Worm (Caenorhabditis elegans): ENCODE measurements around the gene mrpl-44.

Gene mrpl-44

DNA sequence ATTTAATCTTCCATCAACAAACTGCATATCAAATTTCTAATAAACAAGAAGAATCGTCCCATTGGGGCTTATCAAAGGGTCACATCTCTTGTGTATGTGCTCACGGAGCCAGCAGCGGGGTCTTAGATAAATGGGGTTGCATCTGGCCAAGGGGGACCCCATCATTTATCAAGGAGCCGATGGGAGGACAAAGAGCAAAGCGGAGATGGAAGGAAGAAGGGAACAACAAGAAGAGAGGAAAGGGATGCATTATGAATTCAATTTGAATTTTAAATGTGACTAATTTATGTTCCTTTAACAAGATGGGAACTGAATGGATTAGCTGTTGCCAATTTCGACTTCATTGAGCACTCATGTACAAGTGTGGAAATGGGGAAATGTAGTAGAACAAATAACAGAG lies 4.8 kb downstream of the mrpl-44 start:
- TF ChIP-seq B0336.3 (GFP tag; IDR thresholded peaks at IDR 0.05) (0 out of 2 replicates have a peak, but pooled peaks have one; percentile 14), unc-62 (GFP tag; optimal IDR thresholded peaks at IDR 0.05) (no peak), cebp-1 (GFP tag; IDR thresholded peaks at IDR 0.05) (no peak), cebp-1 (tag; optimal IDR thresholded peaks at IDR 0.05) (peak; percentile 13), F10E7.11 (tag; optimal IDR thresholded peaks at IDR 0.05) (no peak), mcd-1 (GFP tag; IDR thresholded peaks at IDR 0.05) (0 out of 2 replicates have a peak, but pooled peaks have one; percentile 11), F39B2.1 (GFP tag; IDR thresholded peaks at IDR 0.05) (no peak)

- TF ChIP-seq lin-35 (GFP tag; optimal IDR thresholded peaks at IDR 0.05) (peak in 1 of 3 experiments; percentile 11), somi-1 (GFP tag; optimal IDR thresholded peaks at IDR 0.05) (peak; percentile 42), ceh-40 (GFP tag; IDR thresholded peaks at IDR 0.05) (no peak)
Measured at ce11 chrIII:9083118-9083517, 6.1 kb downstream of the mrpl-44 start.

ce11 chrIII:9081763-9082162 lies 7.4 kb downstream of the mrpl-44 start, which contains the start of gene far-2:
far-2 (plus strand) TSS chrIII:9081828.
- TF ChIP-seq nfyb-1 (GFP tag; IDR thresholded peaks at IDR 0.05) (0 out of 2 replicates have a peak, but pooled peaks have one; percentile 46), hmg-1.2 (GFP tag; IDR thresholded peaks at IDR 0.05) (no peak), zfh-2 (GFP tag; conservative IDR thresholded peaks at IDR 0.05) (peak; percentile 75), egrh-3 (GFP tag; IDR thresholded peaks at IDR 0.05) (0 out of 2 replicates have a peak, but pooled peaks have one; percentile 6)

DNA sequence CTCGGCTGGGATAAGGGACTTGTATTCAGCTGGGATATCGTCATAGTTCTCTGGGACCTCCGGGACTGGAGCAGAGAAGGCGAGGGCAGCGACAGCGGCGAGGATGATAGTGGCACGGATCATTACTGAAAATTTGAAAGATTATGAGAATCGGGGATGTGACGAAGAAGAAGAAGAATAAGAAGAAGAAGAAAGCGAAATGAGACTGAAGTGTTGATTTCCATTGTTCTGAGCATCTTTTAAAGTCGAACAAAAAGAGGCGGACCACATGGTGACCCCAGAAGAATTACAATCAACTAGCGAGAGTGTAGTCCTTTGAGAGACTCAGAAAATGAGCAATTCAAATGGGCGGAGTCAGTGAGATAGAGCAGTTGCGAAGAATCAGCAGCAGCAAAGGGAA lies 8.1 kb downstream of the mrpl-44 start, which contains the start of gene far-1:
Gene far-1, minus strand, starts transcription at position 125 of the 400 bp plus-strand sequence.
- TF ChIP-seq sdz-38 (tag; optimal IDR thresholded peaks at IDR 0.05), result no peak
- TF ChIP-seq him-1 (tag; optimal IDR thresholded peaks at IDR 0.05), result no peak
- no peak for TF ChIP-seq Y53F4B.3 (GFP tag; IDR thresholded peaks at IDR 0.05)
- TF ChIP-seq hlh-12 (tag; optimal IDR thresholded peaks at IDR 0.05), result no peak
- no peak for TF ChIP-seq sptf-2 (GFP tag; optimal IDR thresholded peaks at IDR 0.05)
- no peak for TF ChIP-seq die-1 (tag; optimal IDR thresholded peaks at IDR 0.05)
- no peak for TF ChIP-seq ztf-3 (GFP tag; optimal IDR thresholded peaks at IDR 0.05)
- TF ChIP-seq C06A6.2 (GFP tag; conservative IDR thresholded peaks at IDR 0.05), result no peak

DNA sequence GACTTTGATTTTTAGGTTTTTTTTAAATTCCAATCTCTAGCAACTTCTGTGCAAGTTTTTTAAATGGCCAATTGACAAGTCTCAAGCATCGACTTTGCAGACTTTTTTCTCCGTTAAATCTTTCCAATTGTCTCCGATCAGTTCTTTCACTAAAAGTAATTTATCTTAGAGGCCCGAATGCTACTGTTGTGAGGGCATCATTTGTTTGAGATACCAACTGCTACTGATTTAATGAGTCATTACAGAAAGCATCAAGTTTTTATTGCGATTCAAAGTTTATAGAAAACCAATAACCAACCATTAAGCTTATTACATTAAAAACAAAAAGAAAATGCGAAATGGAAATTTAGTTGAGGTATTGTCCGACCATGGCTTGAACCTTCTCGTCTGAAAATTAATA lies 9.0 kb downstream of the mrpl-44 start:
- TF ChIP-seq ZK185.1 (tag; optimal IDR thresholded peaks at IDR 0.05; ENCODE audit: poor library complexity, severe bottlenecking) (no peak), let-526 (GFP tag; IDR thresholded peaks at IDR 0.05) (no peak), lir-1 (GFP tag; conservative IDR thresholded peaks at IDR 0.05) (no peak), ztf-3 (GFP tag; optimal IDR thresholded peaks at IDR 0.05) (no peak), attf-3 (GFP tag; conservative IDR thresholded peaks at IDR 0.05) (no peak), Y53G8AR.9 (GFP tag; conservative IDR thresholded peaks at IDR 0.05) (no peak), nhr-179 (tag; optimal IDR thresholded peaks at IDR 0.05) (no peak), unc-130 (GFP tag; optimal IDR thresholded peaks at IDR 0.05) (no peak), snpc-4 (GFP tag; optimal IDR thresholded peaks at IDR 0.05) (no peak), snpc-4 (tag; optimal IDR thresholded peaks at IDR 0.05) (no peak), Y95B8A.8 (GFP tag; IDR thresholded peaks at IDR 0.05) (no peak), nhr-27 (tag; optimal IDR thresholded peaks at IDR 0.05) (no peak), F39B2.1 (GFP tag; IDR thresholded peaks at IDR 0.05) (no peak)

Measured in whole organism, young adult.